Worm (Caenorhabditis elegans): ENCODE measurements around the gene T26H5.10.

T26H5.10 gene

ce11 chrV:15401856-15402314 is 41.7 kb downstream of the T26H5.10 start, which contains the start of gene fbxa-135:
Gene fbxa-135 (plus strand): TSS chrV:15402264.
- TF ChIP-seq sea-2 (GFP tag; IDR thresholded peaks at IDR 0.05): no peak
- TF ChIP-seq ztf-3 (GFP tag; optimal IDR thresholded peaks at IDR 0.05): no peak
- TF ChIP-seq ztf-6 (GFP tag; IDR thresholded peaks at IDR 0.05): no peak
- TF ChIP-seq lin-54 (GFP tag; optimal IDR thresholded peaks at IDR 0.05): no peak
- no peak for TF ChIP-seq B0261.1 (tag; optimal IDR thresholded peaks at IDR 0.05)
- no peak for TF ChIP-seq chd-7 (tag; optimal IDR thresholded peaks at IDR 0.05)
- TF ChIP-seq madf-6 (GFP tag; IDR thresholded peaks at IDR 0.05): no peak
- no peak for TF ChIP-seq athp-1 (tag; optimal IDR thresholded peaks at IDR 0.05)
- no peak for TF ChIP-seq cebp-1 (GFP tag; IDR thresholded peaks at IDR 0.05)
- TF ChIP-seq cebp-1 (tag; optimal IDR thresholded peaks at IDR 0.05): no peak
- no peak for TF ChIP-seq C06A6.2 (GFP tag; conservative IDR thresholded peaks at IDR 0.05)
- no peak for TF ChIP-seq Y53G8AR.9 (GFP tag; conservative IDR thresholded peaks at IDR 0.05)
- no peak for TF ChIP-seq tbp1 (GFP tag; optimal IDR thresholded peaks at IDR 0.05)
- TF ChIP-seq K12H6.12 (tag; optimal IDR thresholded peaks at IDR 0.05): no peak
- no peak for TF ChIP-seq zim-3 (tag; optimal IDR thresholded peaks at IDR 0.05)
- no peak for TF ChIP-seq F22D6.2 (tag; optimal IDR thresholded peaks at IDR 0.05)
- TF ChIP-seq K11D2.4 (GFP tag; IDR thresholded peaks at IDR 0.05): no peak
- TF ChIP-seq ceh-40 (GFP tag; IDR thresholded peaks at IDR 0.05): no peak
- no peak for TF ChIP-seq Y53F4B.3 (GFP tag; IDR thresholded peaks at IDR 0.05)

- TF ChIP-seq egl-44 (GFP tag; IDR thresholded peaks at IDR 0.05): no peak
- TF ChIP-seq nhr-179 (tag; optimal IDR thresholded peaks at IDR 0.05): no peak
- no peak for TF ChIP-seq rpc-1 (optimal IDR thresholded peaks at IDR 0.05)
- TF ChIP-seq rpc-1 (tag; optimal IDR thresholded peaks at IDR 0.05): no peak
- TF ChIP-seq F39B2.1 (GFP tag; IDR thresholded peaks at IDR 0.05): no peak
- no peak for TF ChIP-seq madf-6 (GFP tag; IDR thresholded peaks at IDR 0.05)
- no peak for TF ChIP-seq mes-4 (tag; optimal IDR thresholded peaks at IDR 0.05)
- TF ChIP-seq nhr-120 (GFP tag; IDR thresholded peaks at IDR 0.05): no peak
- no peak for TF ChIP-seq sea-2 (GFP tag; IDR thresholded peaks at IDR 0.05)
- TF ChIP-seq rec-8 (tag; optimal IDR thresholded peaks at IDR 0.05): no peak
- no peak for TF ChIP-seq dpff-1 (tag; optimal IDR thresholded peaks at IDR 0.05)
- no peak for TF ChIP-seq lag-1 (GFP tag; IDR thresholded peaks at IDR 0.05)
- no peak for TF ChIP-seq cebp-1 (GFP tag; IDR thresholded peaks at IDR 0.05)
- no peak for TF ChIP-seq cebp-1 (tag; optimal IDR thresholded peaks at IDR 0.05)
- no peak for TF ChIP-seq egl-18 (GFP tag; IDR thresholded peaks at IDR 0.05)
- no peak for TF ChIP-seq K11D2.4 (GFP tag; IDR thresholded peaks at IDR 0.05)
- no peak for TF ChIP-seq C17E4.6 (GFP tag; IDR thresholded peaks at IDR 0.05)
- no peak for TF ChIP-seq sptf-2 (GFP tag; optimal IDR thresholded peaks at IDR 0.05)
Observed at ce11 chrV:15399691-15400377, 43.8 kb downstream of the T26H5.10 start, which contains the start of the genes T06E6.15 and sri-7. Gene T06E6.15 (minus strand): TSS chrV:15399791. Gene sri-7 (plus strand): TSS chrV:15400327.

- TF ChIP-seq Y56A3A.18 (GFP tag; IDR thresholded peaks at IDR 0.05) (no peak), lin-40 (tag; optimal IDR thresholded peaks at IDR 0.05) (no peak), F23B12.7 (tag; optimal IDR thresholded peaks at IDR 0.05; ENCODE audit: insufficient read depth) (no peak), nfya-1 (tag; optimal IDR thresholded peaks at IDR 0.05; ENCODE audit: borderline replicate concordance, insufficient read depth) (no peak)
Observed at ce11 chrV:15398728-15399127, 44.9 kb downstream of the T26H5.10 start, which contains the start of gene fbxa-199. Gene fbxa-199 (minus strand): TSS chrV:15398828.

All from whole organism, young adult.